Worm (Caenorhabditis elegans) whole organism, early embryonic: ENCODE measurements around the gene F34D6.1.
"Not testable (repeated sequence)": the region's sequence is repeated elsewhere in the genome, so short reads cannot be mapped to it uniquely, and the experiment has no call there.

Experiments
- B0310.2 ChIP-seq: sonication (generic microtip); optimal IDR thresholded peaks from 2 replicates; lab custom pipeline; 2016; ENCODE audit warnings: mild to moderate bottlenecking, missing genetic modification characterization, missing compliant biosample characterization
- F13C5.2 ChIP-seq: sonication (generic microtip); optimal IDR thresholded peaks from 2 replicates; lab custom pipeline; 2017; ENCODE audit warnings: mild to moderate bottlenecking, missing genetic modification characterization, inconsistent platforms, missing compliant biosample characterization
- aly-1 ChIP-seq: sonication (generic microtip); optimal IDR thresholded peaks from 2 replicates; lab custom pipeline; 2016; ENCODE audit warnings: missing genetic modification characterization, missing compliant biosample characterization
- ama-1 ChIP-seq: fragments of 150-350 bp; optimal IDR thresholded peaks from 2 replicates; lab custom pipeline; 2014
- ceh-13 ChIP-seq: fragments of 200-800 bp; sonication (Bioruptor generic); optimal IDR thresholded peaks from 2 replicates; lab custom pipeline; 2018; ENCODE audit warnings: mild to moderate bottlenecking, missing genetic modification characterization, missing compliant biosample characterization
- ceh-36 ChIP-seq: sonication (generic microtip); optimal IDR thresholded peaks from 2 replicates; lab custom pipeline; 2016; ENCODE audit warnings: missing genetic modification characterization, inconsistent platforms, missing compliant biosample characterization
- ets-7 ChIP-seq: sonication (generic microtip); optimal IDR thresholded peaks from 2 replicates; lab custom pipeline; 2016; ENCODE audit warnings: missing genotype, missing genetic modification characterization, missing compliant biosample characterization
- flt-1 ChIP-seq: fragments of 200-800 bp; sonication (Bioruptor generic); IDR thresholded peaks from 2 replicates; pipeline ENCODE4 v1.3.6; 2022; ENCODE audit warnings: missing genetic modification characterization, missing compliant biosample characterization
- hmbx-1 ChIP-seq: sonication (generic microtip); optimal IDR thresholded peaks from 2 replicates; lab custom pipeline; 2016; ENCODE audit warnings: mild to moderate bottlenecking, missing genetic modification characterization, missing compliant biosample characterization
- hmg-4 ChIP-seq: fragments of 200-800 bp; sonication (Bioruptor generic); optimal IDR thresholded peaks from 2 replicates; lab custom pipeline; 2018; ENCODE audit warnings: mild to moderate bottlenecking, missing genetic modification characterization, missing compliant biosample characterization
- hnd-1 ChIP-seq: sonication (generic microtip); optimal IDR thresholded peaks from 2 replicates; lab custom pipeline; 2016; ENCODE audit warnings: missing genetic modification characterization, missing compliant biosample characterization
- pes-1 ChIP-seq: fragments of 200-800 bp; sonication (Bioruptor generic); IDR thresholded peaks from 2 replicates; pipeline ENCODE4 v1.3.6; 2022; ENCODE audit warnings: missing genetic modification reagents, missing genetic modification characterization, missing compliant biosample characterization
- scrt-1 ChIP-seq: fragments of 200-800 bp; sonication (Bioruptor generic); IDR thresholded peaks from 2 replicates; pipeline ENCODE4 v1.3.6; 2022; ENCODE audit warnings: missing genetic modification characterization, missing compliant biosample characterization
- sea-1 ChIP-seq: fragments of 200-800 bp; sonication (Bioruptor generic); conservative IDR thresholded peaks from 2 replicates; pipeline ENCODE4 v1.3.6; 2022; ENCODE audit warnings: missing genetic modification characterization, missing compliant biosample characterization
- tbx-11 ChIP-seq: fragments of 200-800 bp; sonication (Bioruptor generic); IDR thresholded peaks from 2 replicates; pipeline ENCODE4 v1.3.6; 2022; ENCODE audit warnings: missing genetic modification characterization, missing compliant biosample characterization
- tbx-37 ChIP-seq: fragments of 200-800 bp; sonication (Bioruptor generic); conservative IDR thresholded peaks from 2 replicates; pipeline ENCODE4 v1.3.6; 2022; ENCODE audit warnings: missing genetic modification reagents, missing genetic modification characterization, missing compliant biosample characterization
- tra-4 ChIP-seq: sonication (generic microtip); optimal IDR thresholded peaks from 2 replicates; lab custom pipeline; 2017; ENCODE audit warnings: missing genetic modification characterization, missing compliant biosample characterization

Gene F34D6.1

ce11 chrII:2649015-2649414 lies 32.0 kb downstream of the F34D6.1 start:
- TF ChIP-seq ceh-36 (tag; lab: Kevin White, UChicago), result no peak
- no peak for TF ChIP-seq ceh-13 (GFP tag; lab: Kevin White, UChicago)
- TF ChIP-seq sea-1 (GFP tag; lab: Robert Waterston, UW), result no peak
- no peak for TF ChIP-seq hmg-4 (GFP tag; lab: Kevin White, UChicago)
- no peak for TF ChIP-seq tbx-11 (GFP tag; lab: Robert Waterston, UW)
- no peak for TF ChIP-seq F13C5.2 (tag; lab: Kevin White, UChicago)
- no peak for TF ChIP-seq ama-1
- no peak for TF ChIP-seq hmbx-1 (tag; lab: Kevin White, UChicago)
- no peak for TF ChIP-seq tra-4 (tag; lab: Kevin White, UChicago)
- no peak for TF ChIP-seq ets-7 (tag; lab: Kevin White, UChicago)
- no peak for TF ChIP-seq tbx-37 (GFP tag; lab: Robert Waterston, UW)
- no peak for TF ChIP-seq B0310.2 (tag; lab: Kevin White, UChicago)
- TF ChIP-seq flt-1 (GFP tag; lab: Robert Waterston, UW), result no peak

DNA sequence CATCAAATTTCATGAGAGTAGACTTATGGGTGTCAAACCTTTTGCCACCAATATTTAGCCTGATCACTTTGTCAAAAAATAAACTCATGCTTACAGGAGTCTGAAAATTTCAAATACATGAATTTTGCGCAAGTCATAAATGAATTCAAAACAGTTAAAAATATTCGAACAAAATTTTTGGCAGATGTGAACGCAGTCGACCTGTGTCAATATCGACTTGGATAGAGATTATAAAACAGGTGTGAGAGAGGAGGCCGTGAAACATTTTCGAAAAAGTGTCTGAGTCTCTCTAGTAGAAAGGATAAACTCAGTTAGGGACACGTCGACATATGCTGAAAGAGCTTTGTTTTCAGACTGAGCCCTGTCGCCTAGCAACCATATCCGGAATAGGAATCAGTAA lies 34.3 kb downstream of the F34D6.1 start, which contains the start of gene F22E5.12:
F22E5.12 (minus strand) TSS at position 101 of the 400 bp plus-strand sequence.
- TF ChIP-seq pes-1 (GFP tag; lab: Robert Waterston, UW); tra-4 (tag; lab: Kevin White, UChicago); flt-1 (GFP tag; lab: Robert Waterston, UW): not testable (repeated sequence)

DNA sequence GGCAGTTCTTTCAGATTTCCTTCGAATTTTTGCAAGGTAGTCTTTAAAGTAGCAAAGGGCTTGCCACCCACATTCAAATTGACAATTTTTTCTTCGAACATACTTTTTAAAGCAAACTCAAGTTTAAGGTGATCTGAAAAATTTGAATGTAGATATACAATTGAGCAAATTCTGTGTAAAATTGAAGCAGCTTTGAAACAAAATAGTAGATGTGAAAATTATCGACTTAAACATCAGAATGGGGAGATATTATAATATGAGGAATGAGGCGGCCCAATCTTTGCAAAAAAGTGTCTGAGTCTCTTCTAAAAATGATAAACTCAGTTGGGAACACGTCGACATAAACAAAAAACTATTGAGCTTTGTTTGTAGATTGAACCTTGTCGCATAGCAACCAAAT lies 36.5 kb downstream of the F34D6.1 start, which contains the start of gene F22E5.11:
F22E5.11 (minus strand) TSS at position 101 of the 400 bp plus-strand sequence.
- no peak for TF ChIP-seq scrt-1 (GFP tag; lab: Robert Waterston, UW)
- no peak for TF ChIP-seq ets-7 (tag; lab: Kevin White, UChicago)
- no peak for TF ChIP-seq hmg-4 (GFP tag; lab: Kevin White, UChicago)
- no peak for TF ChIP-seq tbx-11 (GFP tag; lab: Robert Waterston, UW)
- no peak for TF ChIP-seq F13C5.2 (tag; lab: Kevin White, UChicago)
- no peak for TF ChIP-seq sea-1 (GFP tag; lab: Robert Waterston, UW)

ce11 chrII:2641777-2642176 lies 39.2 kb downstream of the F34D6.1 start, which contains the start of gene F22E5.7:
F22E5.7 (plus strand) TSS chrII:2642077.
- no peak for TF ChIP-seq F13C5.2 (tag; lab: Kevin White, UChicago)

ce11 chrII:2640982-2641381 lies 40.0 kb downstream of the F34D6.1 start, which contains the start of gene F22E5.23:
F22E5.23 (plus strand) TSS chrII:2641282.
- TF ChIP-seq pes-1 (GFP tag; lab: Robert Waterston, UW) (no peak), F13C5.2 (tag; lab: Kevin White, UChicago) (no peak), hnd-1 (tag; lab: Kevin White, UChicago) (no peak), ama-1 (no peak), tra-4 (tag; lab: Kevin White, UChicago) (no peak), ceh-36 (tag; lab: Kevin White, UChicago) (no peak), tbx-11 (GFP tag; lab: Robert Waterston, UW) (no peak), B0310.2 (tag; lab: Kevin White, UChicago) (no peak), flt-1 (GFP tag; lab: Robert Waterston, UW) (no peak)

ce11 chrII:2639401-2640088 lies 41.5 kb downstream of the F34D6.1 start, which contains the start of gene F22E5.8:
F22E5.8 (plus strand) TSS chrII:2640038.
- TF ChIP-seq pes-1 (GFP tag; lab: Robert Waterston, UW), result 0 out of 2 replicates have a peak, but pooled peaks have one; percentile 10
- peak; percentile 58 for TF ChIP-seq ceh-36 (tag; lab: Kevin White, UChicago)

- TF ChIP-seq hmbx-1 (tag; lab: Kevin White, UChicago), result no peak
- TF ChIP-seq F13C5.2 (tag; lab: Kevin White, UChicago), result no peak
- TF ChIP-seq aly-1, result no peak
- no peak for TF ChIP-seq flt-1 (GFP tag; lab: Robert Waterston, UW)
- TF ChIP-seq sea-1 (GFP tag; lab: Robert Waterston, UW), result no peak
- TF ChIP-seq ceh-13 (GFP tag; lab: Kevin White, UChicago), result no peak
- TF ChIP-seq ets-7 (tag; lab: Kevin White, UChicago), result no peak
- TF ChIP-seq B0310.2 (tag; lab: Kevin White, UChicago), result no peak
- TF ChIP-seq tbx-11 (GFP tag; lab: Robert Waterston, UW), result no peak
- TF ChIP-seq tbx-37 (GFP tag; lab: Robert Waterston, UW), result no peak
- TF ChIP-seq ama-1, result no peak
- TF ChIP-seq hmg-4 (GFP tag; lab: Kevin White, UChicago), result no peak
- TF ChIP-seq tra-4 (tag; lab: Kevin White, UChicago), result no peak
- TF ChIP-seq ceh-36 (tag; lab: Kevin White, UChicago), result no peak
- no peak for TF ChIP-seq scrt-1 (GFP tag; lab: Robert Waterston, UW)
- no peak for TF ChIP-seq pes-1 (GFP tag; lab: Robert Waterston, UW)
- TF ChIP-seq hnd-1 (tag; lab: Kevin White, UChicago), result no peak
Measured at ce11 chrII:2638062-2638461, 43.0 kb downstream of the F34D6.1 start, which contains the start of gene F22E5.9. F22E5.9 (plus strand) TSS chrII:2638388.

- TF ChIP-seq ets-7 (tag; lab: Kevin White, UChicago) (no peak), B0310.2 (tag; lab: Kevin White, UChicago) (no peak), hnd-1 (tag; lab: Kevin White, UChicago) (no peak), tbx-37 (GFP tag; lab: Robert Waterston, UW) (no peak), aly-1 (no peak), sea-1 (GFP tag; lab: Robert Waterston, UW) (no peak), flt-1 (GFP tag; lab: Robert Waterston, UW) (no peak), tbx-11 (GFP tag; lab: Robert Waterston, UW) (no peak)
Measured at ce11 chrII:2637359-2637758, 43.7 kb downstream of the F34D6.1 start, which contains the start of gene F22E5.21. F22E5.21 (minus strand) TSS chrII:2637459.
